Worm (Caenorhabditis elegans): ENCODE results near the gene cpna-1.

cpna-1 gene

DNA sequence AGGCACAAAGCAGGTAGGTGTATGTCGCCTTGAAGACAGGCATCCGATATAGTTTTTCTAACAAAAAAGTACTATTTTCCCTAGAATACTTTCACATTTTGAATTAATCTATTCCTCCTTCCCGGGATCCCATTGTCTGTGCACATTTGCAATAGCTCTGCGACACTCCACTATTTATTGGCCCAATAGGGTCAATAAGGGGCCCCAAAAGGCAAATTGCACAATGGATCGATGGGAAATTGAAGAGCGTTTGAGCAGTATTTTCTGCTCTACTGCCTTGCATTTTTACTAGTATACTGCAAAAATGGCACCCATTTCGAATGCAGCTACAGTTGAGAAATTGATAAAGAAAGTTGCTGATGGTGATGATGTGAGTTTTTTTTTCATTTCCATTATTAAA lies 4.1 kb upstream of the cpna-1 start, which contains the start of gene R03H10.11:
Gene R03H10.11 (plus strand): TSS at position 301 of the 400 bp plus-strand sequence.
- TF ChIP-seq tlf-1 (GFP tag; optimal IDR thresholded peaks at IDR 0.05) = no peak
- no peak for TF ChIP-seq F55B11.4 (tag; optimal IDR thresholded peaks at IDR 0.05; ENCODE audit: borderline replicate concordance, insufficient read depth)
- no peak for TF ChIP-seq ztf-6 (GFP tag; IDR thresholded peaks at IDR 0.05)
- TF ChIP-seq hmg-1.2 (GFP tag; IDR thresholded peaks at IDR 0.05) = no peak
- no peak for TF ChIP-seq ceh-100 (GFP tag; IDR thresholded peaks at IDR 0.05)
- no peak for TF ChIP-seq mcd-1 (GFP tag; IDR thresholded peaks at IDR 0.05)
- no peak for TF ChIP-seq nfyb-1 (GFP tag; IDR thresholded peaks at IDR 0.05)
- TF ChIP-seq ceh-91 (GFP tag; IDR thresholded peaks at IDR 0.05) = no peak
- no peak for TF ChIP-seq mel-28 (tag; optimal IDR thresholded peaks at IDR 0.05; ENCODE audit: borderline replicate concordance)
- TF ChIP-seq D2030.7 (GFP tag; IDR thresholded peaks at IDR 0.05) = no peak
- TF ChIP-seq efl-1 (GFP tag; optimal IDR thresholded peaks at IDR 0.05) = no peak
- no peak for TF ChIP-seq madf-10 (tag; optimal IDR thresholded peaks at IDR 0.05)

DNA sequence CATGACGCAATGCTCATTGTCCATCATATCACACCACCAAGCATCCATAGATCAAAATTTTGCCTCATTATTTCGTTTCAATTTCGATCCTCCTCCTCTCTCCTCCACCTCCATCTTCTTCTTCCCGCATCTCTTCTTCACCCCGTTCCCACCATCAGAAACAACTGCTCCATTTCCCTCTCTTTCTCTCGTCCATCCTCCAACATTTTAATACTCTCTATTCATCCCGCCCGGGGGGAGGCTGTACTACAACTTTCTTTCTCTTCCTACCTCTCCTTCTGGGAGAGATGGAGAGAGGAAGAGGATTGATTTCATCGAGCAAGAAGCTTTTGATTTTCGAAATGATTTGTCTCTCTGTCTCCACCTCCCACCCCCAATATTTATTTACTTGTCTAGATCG lies 2.5 kb upstream of the cpna-1 start:
- TF ChIP-seq ama-1 (optimal IDR thresholded peaks at IDR 0.05) (no peak), ama-1 (GFP tag; optimal IDR thresholded peaks at IDR 0.05) (no peak), ztf-26 (tag; optimal IDR thresholded peaks at IDR 0.05) (no peak), atf-7 (tag; optimal IDR thresholded peaks at IDR 0.05) (no peak), lir-1 (GFP tag; conservative IDR thresholded peaks at IDR 0.05) (no peak), sptf-2 (GFP tag; optimal IDR thresholded peaks at IDR 0.05) (no peak), snpc-1.3 (tag; optimal IDR thresholded peaks at IDR 0.05; ENCODE audit: insufficient read depth) (no peak), K11D2.4 (GFP tag; IDR thresholded peaks at IDR 0.05) (no peak), madf-8 (GFP tag; conservative IDR thresholded peaks at IDR 0.05) (no peak), ets-4 (GFP tag; optimal IDR thresholded peaks at IDR 0.05) (no peak), F57A8.1 (GFP tag; optimal IDR thresholded peaks at IDR 0.05) (no peak), T26A5.8 (tag; optimal IDR thresholded peaks at IDR 0.05) (no peak), ztf-6 (GFP tag; IDR thresholded peaks at IDR 0.05) (no peak), Y67H2A.10 (GFP tag; conservative IDR thresholded peaks at IDR 0.05) (no peak), mxl-1 (tag; optimal IDR thresholded peaks at IDR 0.05) (no peak), hlh-12 (tag; optimal IDR thresholded peaks at IDR 0.05) (no peak)

DNA sequence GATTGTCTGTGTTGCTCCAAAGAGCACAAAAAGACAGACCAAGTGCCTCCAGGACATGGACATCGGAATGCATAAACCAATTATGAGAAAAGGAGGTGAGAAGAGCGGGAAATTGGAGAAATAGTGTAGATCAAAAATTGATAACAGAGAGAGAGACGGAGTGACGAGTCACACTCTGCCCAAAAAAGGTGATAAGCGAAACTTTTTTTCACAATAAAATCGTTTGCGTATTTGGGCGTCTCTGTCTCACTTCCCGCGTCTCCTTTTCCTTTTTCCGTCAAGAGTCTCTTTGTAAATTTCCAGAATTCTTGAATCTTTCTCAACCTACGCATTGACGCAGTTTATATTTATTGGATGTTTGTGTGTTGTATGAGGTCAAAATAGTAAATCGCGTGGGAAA lies 7.7 kb downstream of the cpna-1 start, which contains the start of gene mth-2:
Gene mth-2 (minus strand): TSS at position 188 of the 400 bp plus-strand sequence.
- peak; percentile 34; the same call in 1 of the 2 replicates for TF ChIP-seq nfyb-1 (GFP tag; IDR thresholded peaks at IDR 0.05)
- no peak for TF ChIP-seq F10E7.11 (tag; optimal IDR thresholded peaks at IDR 0.05)
- TF ChIP-seq hmg-1.2 (GFP tag; IDR thresholded peaks at IDR 0.05) = no peak
- no peak for TF ChIP-seq egl-18 (GFP tag; IDR thresholded peaks at IDR 0.05)
- no peak for TF ChIP-seq efl-1 (GFP tag; optimal IDR thresholded peaks at IDR 0.05)
- no peak for TF ChIP-seq egl-44 (GFP tag; IDR thresholded peaks at IDR 0.05)
- TF ChIP-seq F49E8.2 (tag; optimal IDR thresholded peaks at IDR 0.05; ENCODE audit: insufficient read depth) = no peak
- 0 out of 2 replicates have a peak, but pooled peaks have one; percentile 34 for TF ChIP-seq B0336.3 (GFP tag; IDR thresholded peaks at IDR 0.05)
- no peak for TF ChIP-seq rec-8 (tag; optimal IDR thresholded peaks at IDR 0.05)
- peak; percentile 63 for TF ChIP-seq dox-1 (GFP tag; IDR thresholded peaks at IDR 0.05)
- no peak for TF ChIP-seq K11D2.4 (GFP tag; IDR thresholded peaks at IDR 0.05)
- TF ChIP-seq nhr-90 (tag; optimal IDR thresholded peaks at IDR 0.05) = no peak
- no peak for TF ChIP-seq B0035.1 (tag; optimal IDR thresholded peaks at IDR 0.05)
- no peak for TF ChIP-seq let-526 (GFP tag; IDR thresholded peaks at IDR 0.05)
- TF ChIP-seq lsy-27 (tag; optimal IDR thresholded peaks at IDR 0.05; ENCODE audit: borderline replicate concordance, insufficient read depth) = no peak
- no peak for TF ChIP-seq sptf-2 (GFP tag; optimal IDR thresholded peaks at IDR 0.05)
- TF ChIP-seq lsl-1 (GFP tag; optimal IDR thresholded peaks at IDR 0.05) = no peak
- TF ChIP-seq mes-4 (tag; optimal IDR thresholded peaks at IDR 0.05) = no peak
- no peak for TF ChIP-seq F37B4.10 (GFP tag; IDR thresholded peaks at IDR 0.05)
- TF ChIP-seq die-1 (tag; optimal IDR thresholded peaks at IDR 0.05) = no peak
- TF ChIP-seq repo-1 (tag; optimal IDR thresholded peaks at IDR 0.05) = no peak
- no peak for TF ChIP-seq hlh-12 (tag; optimal IDR thresholded peaks at IDR 0.05)
- no peak for TF ChIP-seq atf-7 (tag; optimal IDR thresholded peaks at IDR 0.05)
- no peak for TF ChIP-seq Y53G8AR.9 (GFP tag; conservative IDR thresholded peaks at IDR 0.05)
- no peak for TF ChIP-seq mel-28 (tag; optimal IDR thresholded peaks at IDR 0.05; ENCODE audit: borderline replicate concordance)
- no peak for TF ChIP-seq F39B2.1 (GFP tag; IDR thresholded peaks at IDR 0.05)
- TF ChIP-seq K12H6.12 (tag; optimal IDR thresholded peaks at IDR 0.05) = no peak

All from whole organism, young adult.